Fruit fly (Drosophila melanogaster): ENCODE results near the gene Ppcs.

dm6 chr3R:19094039-19094438 lies 53.7 kb downstream of the Ppcs start, which contains the start of gene cdi:
- TF ChIP-seq Hr78 (GFP tag; optimal IDR thresholded peaks at IDR 0.05): no peak
- TF ChIP-seq N (GFP tag; optimal IDR thresholded peaks at IDR 0.05): no peak
- TF ChIP-seq br (GFP tag; optimal IDR thresholded peaks at IDR 0.05): no peak
- TF ChIP-seq tai (GFP tag; optimal IDR thresholded peaks at IDR 0.05): peak; percentile 61
- TF ChIP-seq Jra (GFP tag; optimal IDR thresholded peaks at IDR 0.05): no peak
- no peak for TF ChIP-seq psq (GFP tag; optimal IDR thresholded peaks at IDR 0.05)
- TF ChIP-seq h (GFP tag; optimal IDR thresholded peaks at IDR 0.05): peak; percentile 36
- TF ChIP-seq lola (GFP tag; optimal IDR thresholded peaks at IDR 0.05): no peak
- no peak for TF ChIP-seq ey (GFP tag; optimal IDR thresholded peaks at IDR 0.05)

Measured in whole organism, wandering third instar larva.